Worm (Caenorhabditis elegans) whole organism, L4 larva: Measurements from ENCODE around the gene Y39G8B.7.

Source experiments
- ama-1 ChIP-seq: fragments of 150-350 bp; optimal IDR thresholded peaks from 2 replicates; lab custom pipeline; 2014; ENCODE audit warnings: inconsistent platforms, mixed read lengths
- fkh-10 ChIP-seq: fragments of 150-350 bp; optimal IDR thresholded peaks from 2 replicates; lab custom pipeline; 2014; ENCODE audit warnings: missing biosample characterization, missing genetic modification reagents, missing genetic modification characterization
- lin-39 ChIP-seq: fragments of 150-350 bp; optimal IDR thresholded peaks from 2 replicates; lab custom pipeline; 2014; ENCODE audit warnings: missing biosample characterization, missing genetic modification reagents, missing genetic modification characterization
- mep-1 ChIP-seq: fragments of 150-350 bp; sonication (generic microtip); optimal IDR thresholded peaks from 3 replicates; lab custom pipeline; 2014; ENCODE audit warnings: missing biosample characterization, missing genetic modification characterization
- nhr-25 ChIP-seq: sonication (generic microtip); optimal IDR thresholded peaks from 2 replicates; lab custom pipeline; 2017; ENCODE audit warnings: missing genetic modification characterization, mild to moderate bottlenecking, missing compliant biosample characterization, antibody characterized with exemption, moderate library complexity, borderline replicate concordance; ENCODE audit not compliant: insufficient read depth

ce11 chrII:13991741-13992140 lies 3.1 kb downstream of the Y39G8B.7 start, which contains the start of gene Y39G8B.5:
- TF ChIP-seq nhr-25 (tag; lab: Kevin White, UChicago), result no peak
- TF ChIP-seq mep-1 (tag; lab: Kevin White, UChicago), result no peak
- no peak for TF ChIP-seq lin-39 (tag; lab: Kevin White, UChicago)
- TF ChIP-seq fkh-10 (GFP tag; lab: Kevin White, UChicago), result no peak
- no peak for TF ChIP-seq ama-1 (lab: Kevin White, UChicago)
